Fruit fly (Drosophila melanogaster): ENCODE measurements around the gene Taf1.

Gene Taf1

DNA sequence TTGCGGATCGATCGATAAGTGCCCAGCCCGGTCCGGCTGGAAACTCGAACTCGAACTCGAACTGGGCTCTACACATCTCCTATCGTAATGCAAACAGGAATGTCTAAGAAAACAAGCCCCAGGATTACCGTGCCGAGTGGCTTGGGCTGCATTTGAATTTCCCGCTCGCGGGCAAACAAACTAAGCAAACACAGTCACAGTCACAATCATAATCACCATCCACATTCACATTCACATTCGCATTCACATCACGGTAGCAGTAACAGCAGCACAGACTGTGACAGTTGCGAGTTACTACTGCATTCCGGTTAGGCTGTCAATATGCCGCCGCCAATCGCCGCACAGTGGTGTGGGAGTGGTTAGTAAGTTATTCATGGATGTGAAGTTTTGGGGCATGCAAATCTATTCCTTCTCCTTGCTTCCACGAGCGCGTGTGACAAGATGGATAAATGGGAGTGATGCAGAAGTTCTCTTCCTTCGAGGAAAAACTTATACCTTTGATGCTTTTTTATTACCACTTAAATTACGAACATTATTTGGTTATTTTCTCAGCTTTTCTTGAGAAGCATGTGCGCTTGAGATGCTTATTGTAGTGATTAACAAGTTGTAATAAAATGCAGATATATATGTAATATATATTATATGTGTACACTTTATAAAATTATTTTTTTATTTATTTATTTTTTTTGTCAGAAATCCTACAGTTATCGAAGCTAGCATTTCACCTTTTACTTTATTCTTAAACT lies 17.9 kb downstream of the Taf1 start (continued):
- TF ChIP-seq CG12219 (GFP tag; optimal IDR thresholded peaks at IDR 0.05) (no peak), CG8924 (tag; optimal IDR thresholded peaks at IDR 0.05) (peak; percentile 9), wor (GFP tag; IDR thresholded peaks at IDR 0.05) (no peak), lbe (GFP tag; optimal IDR thresholded peaks at IDR 0.05) (no peak), CG2889 (GFP tag; IDR thresholded peaks at IDR 0.05) (no peak), ham (GFP tag; IDR thresholded peaks at IDR 0.05) (no peak), Deaf1 (tag; optimal IDR thresholded peaks at IDR 0.05) (no peak), Gsc (GFP tag; IDR thresholded peaks at IDR 0.05) (no peak), CG4820 (GFP tag; optimal IDR thresholded peaks at IDR 0.05) (no peak), CG11723 (GFP tag; optimal IDR thresholded peaks at IDR 0.05) (no peak), sim (GFP tag; IDR thresholded peaks at IDR 0.05) (0 out of 2 replicates have a peak, but pooled peaks have one; percentile 22), stc (GFP tag; IDR thresholded peaks at IDR 0.05) (no peak), insv (GFP tag; optimal IDR thresholded peaks at IDR 0.05) (no peak), Hmr (GFP tag; optimal IDR thresholded peaks at IDR 0.05) (no peak), CG3847 (GFP tag; IDR thresholded peaks at IDR 0.05) (no peak), kni (GFP tag; optimal IDR thresholded peaks at IDR 0.05) (no peak), unc-4 (GFP tag; IDR thresholded peaks at IDR 0.05; ENCODE audit: partially characterized antibody) (no peak), CG17361 (GFP tag; IDR thresholded peaks at IDR 0.05) (peak; percentile 75), tin (GFP tag; optimal IDR thresholded peaks at IDR 0.05) (no peak), CG6813 (GFP tag; optimal IDR thresholded peaks at IDR 0.05) (peak; percentile 49), pum (GFP tag; optimal IDR thresholded peaks at IDR 0.05) (no peak), Rfx (GFP tag; IDR thresholded peaks at IDR 0.05) (no peak), br (optimal IDR thresholded peaks at IDR 0.05) (no peak), CG10366 (GFP tag; IDR thresholded peaks at IDR 0.05) (no peak), CG18764 (GFP tag; optimal IDR thresholded peaks at IDR 0.05) (no peak), dysf (GFP tag; IDR thresholded peaks at IDR 0.05) (no peak), schlank (tag; optimal IDR thresholded peaks at IDR 0.05) (no peak), vvl (GFP tag; IDR thresholded peaks at IDR 0.05) (peak; percentile 29; the same call in 1 of the 2 replicates), CG18599 (GFP tag; optimal IDR thresholded peaks at IDR 0.05) (no peak), CG6175 (GFP tag; IDR thresholded peaks at IDR 0.05) (no peak), CG30431 (GFP tag; optimal IDR thresholded peaks at IDR 0.05) (no peak), CG4360 (GFP tag; IDR thresholded peaks at IDR 0.05) (peak; percentile 48; the same call in 1 of the 2 replicates), CG3726 (GFP tag; IDR thresholded peaks at IDR 0.05) (no peak), CG7357 (GFP tag; IDR thresholded peaks at IDR 0.05) (no peak), dati (GFP tag; IDR thresholded peaks at IDR 0.05) (no peak), CG4730 (GFP tag; IDR thresholded peaks at IDR 0.05) (no peak), CG8388 (GFP tag; optimal IDR thresholded peaks at IDR 0.05) (no peak), bbx (GFP tag; IDR thresholded peaks at IDR 0.05; ENCODE audit: partially characterized antibody) (no peak), crc (GFP tag; optimal IDR thresholded peaks at IDR 0.05) (no peak), CG1024 (GFP tag; IDR thresholded peaks at IDR 0.05) (no peak), CG14710 (tag; optimal IDR thresholded peaks at IDR 0.05) (peak; percentile 12), Optix (GFP tag; IDR thresholded peaks at IDR 0.05) (no peak), CG6683 (GFP tag; optimal IDR thresholded peaks at IDR 0.05) (no peak), CG4854 (GFP tag; optimal IDR thresholded peaks at IDR 0.05) (no peak), CG13894 (tag; optimal IDR thresholded peaks at IDR 0.05) (no peak), h (optimal IDR thresholded peaks at IDR 0.05) (no peak), ken (GFP tag; IDR thresholded peaks at IDR 0.05) (no peak), caup (GFP tag; optimal IDR thresholded peaks at IDR 0.05; ENCODE audit: severe bottlenecking) (no peak), Doc3 (GFP tag; IDR thresholded peaks at IDR 0.05; ENCODE audit: partially characterized antibody) (no peak), fu2 (GFP tag; optimal IDR thresholded peaks at IDR 0.05) (no peak), CG5180 (GFP tag; optimal IDR thresholded peaks at IDR 0.05) (peak; percentile 87)

All from whole organism, embryonic.